Worm (Caenorhabditis elegans): ENCODE data around the gene Y39A1A.20.

- no peak for TF ChIP-seq tra-4 (tag; optimal IDR thresholded peaks at IDR 0.05)
- no peak for TF ChIP-seq hmbx-1 (tag; optimal IDR thresholded peaks at IDR 0.05)
- peak; percentile 53 for TF ChIP-seq ceh-36 (tag; optimal IDR thresholded peaks at IDR 0.05)
- no peak for TF ChIP-seq tbx-11 (GFP tag; IDR thresholded peaks at IDR 0.05)
- peak; percentile 58; the same call in 1 of the 2 replicates for TF ChIP-seq pes-1 (GFP tag; IDR thresholded peaks at IDR 0.05)
- no peak for TF ChIP-seq ama-1 (optimal IDR thresholded peaks at IDR 0.05)
- peak; percentile 79 for TF ChIP-seq F13C5.2 (tag; optimal IDR thresholded peaks at IDR 0.05)
- TF ChIP-seq hmg-4 (GFP tag; optimal IDR thresholded peaks at IDR 0.05): no peak
- TF ChIP-seq aly-1 (tag; optimal IDR thresholded peaks at IDR 0.05): no peak
- peak; percentile 50; the same call in 1 of the 2 replicates for TF ChIP-seq sea-1 (GFP tag; conservative IDR thresholded peaks at IDR 0.05)
Measured at ce11 chrIII:10706972-10707438, 6.6 kb upstream of the Y39A1A.20 start, which contains the start of the genes Y39A1A.21 and Y39A1A.22.
